Worm (Caenorhabditis elegans) whole organism, midembryonic: ENCODE measurements around the gene F59B10.3.

Experiments
- T22C8.4 ChIP-seq: fragments of 200-800 bp; sonication (Bioruptor generic); IDR thresholded peaks from 2 replicates; pipeline ENCODE4 v1.3.6; 2022; ENCODE audit warnings: missing genetic modification characterization, missing compliant biosample characterization
- cog-1 ChIP-seq: sonication (generic microtip); optimal IDR thresholded peaks from 2 replicates; lab custom pipeline; 2016; ENCODE audit warnings: missing genetic modification characterization, missing compliant biosample characterization
- flt-1 ChIP-seq: fragments of 200-800 bp; sonication (Bioruptor generic); IDR thresholded peaks from 2 replicates; pipeline ENCODE4 v1.3.6; 2022; ENCODE audit warnings: missing genetic modification characterization, missing compliant biosample characterization
- ref-1 ChIP-seq: fragments of 200-800 bp; sonication (Bioruptor generic); conservative IDR thresholded peaks from 2 replicates; pipeline ENCODE4 v1.3.6; 2022; ENCODE audit warnings: missing genetic modification reagents, missing genetic modification characterization, missing compliant biosample characterization
- tab-1 ChIP-seq: fragments of 200-800 bp; sonication (Bioruptor generic); IDR thresholded peaks from 2 replicates; pipeline ENCODE4 v1.3.6; 2022; ENCODE audit warnings: missing genetic modification characterization, missing compliant biosample characterization
- ztf-29 ChIP-seq: fragments of 200-800 bp; sonication (Bioruptor generic); IDR thresholded peaks from 2 replicates; pipeline ENCODE4 v1.3.6; 2022; ENCODE audit warnings: missing genetic modification reagents, missing genetic modification characterization, missing compliant biosample characterization

DNA sequence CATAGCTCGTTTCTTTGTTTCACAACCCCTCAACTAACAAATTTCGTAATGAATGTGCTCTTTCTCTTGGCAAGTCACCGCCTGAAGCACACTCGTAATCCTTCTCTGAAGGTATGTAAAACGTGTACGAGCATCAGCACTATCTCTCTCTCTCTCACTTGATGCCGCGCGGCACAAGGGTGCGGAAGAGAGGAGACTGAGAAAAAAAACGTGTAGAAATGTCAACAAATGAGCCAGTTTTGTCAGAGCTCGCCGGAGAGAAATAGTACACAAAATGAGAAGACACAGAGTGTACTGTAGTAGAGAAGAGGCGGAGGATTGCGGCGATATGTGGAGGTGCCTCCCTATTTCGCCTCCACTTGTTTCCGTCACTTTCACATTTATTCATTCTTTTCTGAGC lies at the start of gene F59B10.3:
- TF ChIP-seq ztf-29, result no peak
- no peak for TF ChIP-seq cog-1
- TF ChIP-seq flt-1, result no peak
- no peak for TF ChIP-seq ref-1 (GFP tag; lab: Robert Waterston, UW)
- TF ChIP-seq T22C8.4 (GFP tag; lab: Robert Waterston, UW), result no peak
- no peak for TF ChIP-seq tab-1 (GFP tag; lab: Robert Waterston, UW)
